Worm (Caenorhabditis elegans) whole organism, L1 larva: ENCODE results near the gene shc-3.

Experiments
- blmp-1 ChIP-seq: fragments of 150-350 bp; optimal IDR thresholded peaks from 2 replicates; lab custom pipeline; 2014; ENCODE audit warnings: missing biosample characterization, missing genetic modification characterization
- efl-1 ChIP-seq, 4 experiments: fragments of 150-350 bp; optimal IDR thresholded peaks in 3 of 4; peaks in 1 of 4; 1 replicate in 1 of 4; 2 replicates in 3 of 4; lab custom pipeline; 2014; ENCODE audit warnings: missing biosample characterization in 2 of 4, missing genetic modification characterization in 2 of 4, missing genetic modification reagents in 2 of 4
- egl-13 ChIP-seq: sonication (generic microtip); optimal IDR thresholded peaks from 2 replicates; lab custom pipeline; 2016; ENCODE audit warnings: missing genotype, missing genetic modification reagents, missing genetic modification characterization, missing compliant biosample characterization
- elt-2 ChIP-seq: sonication (generic microtip); optimal IDR thresholded peaks from 2 replicates; lab custom pipeline; 2016; ENCODE audit warnings: missing genetic modification characterization, mild to moderate bottlenecking, inconsistent platforms, missing compliant biosample characterization, missing genetic modification reagents
- elt-3 ChIP-seq, 6 experiments: fragments of 150-350 bp in 1 of 6; sonication (generic microtip); optimal IDR thresholded peaks; 2 replicates each; lab custom pipeline; 2017 to 2018; ENCODE audit warnings: missing biosample characterization in 6 of 6, missing genetic modification characterization in 6 of 6, inconsistent platforms in 1 of 6
- fkh-4 ChIP-seq: sonication (generic microtip); optimal IDR thresholded peaks from 2 replicates; lab custom pipeline; 2016; ENCODE audit warnings: missing compliant biosample characterization, missing genetic modification characterization, borderline replicate concordance
- hlh-17 ChIP-seq: fragments of 200-800 bp; sonication (Bioruptor generic); optimal IDR thresholded peaks from 2 replicates; lab custom pipeline; 2018; ENCODE audit warnings: missing genetic modification characterization, mild to moderate bottlenecking, missing compliant biosample characterization, moderate library complexity, borderline replicate concordance
- hpl-2 ChIP-seq: fragments of 150-350 bp; optimal IDR thresholded peaks from 2 replicates; lab custom pipeline; 2014; ENCODE audit warnings: missing biosample characterization, missing genetic modification reagents, missing genetic modification characterization
- irx-1 ChIP-seq: sonication (generic microtip); optimal IDR thresholded peaks from 2 replicates; lab custom pipeline; 2016; ENCODE audit warnings: missing genetic modification characterization, missing compliant biosample characterization
- isw-1 ChIP-seq: fragments of 200-800 bp; sonication (Bioruptor generic); IDR thresholded peaks from 2 replicates; pipeline ENCODE4 v1.3.6; 2022; ENCODE audit warnings: missing genetic modification characterization, missing compliant biosample characterization
- lin-14 ChIP-seq: fragments of 200-800 bp; sonication (Bioruptor generic); optimal IDR thresholded peaks from 2 replicates; lab custom pipeline; 2018; ENCODE audit warnings: mild to moderate bottlenecking, missing genetic modification characterization, moderate library complexity, missing compliant biosample characterization
- lin-15B ChIP-seq: fragments of 150-350 bp; sonication (generic microtip); optimal IDR thresholded peaks from 3 replicates; lab custom pipeline; 2014; ENCODE audit warnings: missing biosample characterization, missing genetic modification characterization
- lin-35 ChIP-seq, 2 experiments: fragments of 150-350 bp; optimal IDR thresholded peaks; 2 replicates each; lab custom pipeline; 2014; ENCODE audit warnings: missing biosample characterization in 2 of 2, missing genetic modification characterization in 2 of 2, missing genetic modification reagents in 2 of 2
- mdl-1 ChIP-seq, 2 experiments: fragments of 150-350 bp; optimal IDR thresholded peaks; 2 replicates each; lab custom pipeline; 2014 to 2017; ENCODE audit warnings: missing biosample characterization in 2 of 2, missing genetic modification characterization in 2 of 2, inconsistent platforms in 1 of 2
- mep-1 ChIP-seq: fragments of 150-350 bp; optimal IDR thresholded peaks from 2 replicates; lab custom pipeline; 2014; ENCODE audit warnings: missing biosample characterization, missing genetic modification characterization
- nhr-12 ChIP-seq: sonication (generic microtip); optimal IDR thresholded peaks from 2 replicates; lab custom pipeline; 2017; ENCODE audit warnings: missing biosample characterization, missing genetic modification characterization
- nhr-19 ChIP-seq: fragments of 200-800 bp; sonication (Bioruptor generic); conservative IDR thresholded peaks from 2 replicates; pipeline ENCODE4 v1.3.6; 2022; ENCODE audit warnings: missing genetic modification characterization, missing compliant biosample characterization
- nhr-20 ChIP-seq: sonication (generic microtip); optimal IDR thresholded peaks from 2 replicates; lab custom pipeline; 2016; ENCODE audit warnings: mild to moderate bottlenecking, missing genetic modification characterization, missing compliant biosample characterization
- nhr-28 ChIP-seq: fragments of 150-350 bp; optimal IDR thresholded peaks from 2 replicates; lab custom pipeline; 2014; ENCODE audit warnings: missing biosample characterization, missing genetic modification characterization
- nhr-71 ChIP-seq: sonication (generic microtip); optimal IDR thresholded peaks from 2 replicates; lab custom pipeline; 2016; ENCODE audit warnings: mild to moderate bottlenecking, missing genetic modification characterization, moderate library complexity, missing compliant biosample characterization
- nhr-77 ChIP-seq: fragments of 150-350 bp; optimal IDR thresholded peaks from 2 replicates; lab custom pipeline; 2014; ENCODE audit warnings: missing biosample characterization, missing genetic modification characterization
- nhr-85 ChIP-seq: sonication (generic microtip); peaks from one replicate; lab custom pipeline; 2016; ENCODE audit warnings: missing genetic modification characterization, inconsistent platforms, missing compliant biosample characterization
- nhr-90 ChIP-seq: sonication (generic microtip); optimal IDR thresholded peaks from 2 replicates; lab custom pipeline; 2016; ENCODE audit warnings: mild to moderate bottlenecking, missing genetic modification characterization, missing compliant biosample characterization; ENCODE audit not compliant: poor library complexity
- pag-3 ChIP-seq: sonication (generic microtip); optimal IDR thresholded peaks from 2 replicates; lab custom pipeline; 2017; ENCODE audit warnings: missing genetic modification characterization, mild to moderate bottlenecking, missing compliant biosample characterization, antibody characterized with exemption, borderline replicate concordance; ENCODE audit not compliant: insufficient read depth
- rnt-1 ChIP-seq: sonication (generic microtip); optimal IDR thresholded peaks from 2 replicates; lab custom pipeline; 2016; ENCODE audit warnings: mild to moderate bottlenecking, missing genetic modification characterization, moderate library complexity, missing compliant biosample characterization
- snpc-4 ChIP-seq: fragments of 150-350 bp; optimal IDR thresholded peaks from 2 replicates; lab custom pipeline; 2014; ENCODE audit warnings: missing biosample characterization, missing genetic modification characterization
- snu-23 ChIP-seq: sonication (generic microtip); optimal IDR thresholded peaks from 2 replicates; lab custom pipeline; 2016; ENCODE audit warnings: missing genetic modification characterization, missing compliant biosample characterization
- sptf-1 ChIP-seq: fragments of 150-350 bp; optimal IDR thresholded peaks from 2 replicates; lab custom pipeline; 2014; ENCODE audit warnings: missing biosample characterization, missing genetic modification characterization
- unc-130 ChIP-seq: fragments of 150-350 bp; optimal IDR thresholded peaks from 2 replicates; lab custom pipeline; 2017; ENCODE audit warnings: missing biosample characterization, missing genetic modification characterization, inconsistent platforms
- ztf-11 ChIP-seq, 2 experiments: sonication (generic microtip); optimal IDR thresholded peaks; 2 replicates each; lab custom pipeline; 2016 to 2017; ENCODE audit warnings: missing genetic modification characterization in 2 of 2, missing biosample characterization in 1 of 2, missing compliant biosample characterization in 1 of 2

Gene shc-3

ce11 chrX:13745558-13745957, 28.2 kb downstream of the shc-3 start:
- TF ChIP-seq nhr-28 (tag; lab: Kevin White, UChicago) (no peak), nhr-90 (peak; percentile 3), lin-15B (tag; lab: Kevin White, UChicago) (no peak), sptf-1 (no peak), isw-1 (GFP tag; lab: Robert Waterston, UW) (no peak), irx-1 (peak; percentile 59), snu-23 (peak; percentile 22), hlh-17 (GFP tag; lab: Kevin White, UChicago) (no peak), elt-3 (tag; optimal IDR thresholded peaks at IDR 0.05; lab: Kevin White, UChicago) (peak in 1 of 6 experiments; percentile 39), blmp-1 (tag; lab: Kevin White, UChicago) (peak; percentile 79), lin-14 (GFP tag; lab: Kevin White, UChicago) (peak; percentile 60), snpc-4 (no peak), nhr-20 (tag; lab: Kevin White, UChicago) (peak; percentile 76), mep-1 (peak; percentile 9), nhr-85 (tag; lab: Kevin White, UChicago) (peak; percentile 87), nhr-71 (tag; lab: Kevin White, UChicago) (peak; percentile 72)

ce11 chrX:13746231-13746630, 28.9 kb downstream of the shc-3 start:
- TF ChIP-seq snpc-4, result no peak
- TF ChIP-seq elt-2, result peak; percentile 52

- TF ChIP-seq nhr-20 (tag; lab: Kevin White, UChicago), result peak; percentile 26
- TF ChIP-seq mdl-1 (tag; optimal IDR thresholded peaks at IDR 0.05; lab: Kevin White, UChicago), result peak in 1 of 2 experiments; percentile 2
- no peak for TF ChIP-seq egl-13 (tag; lab: Kevin White, UChicago)
- TF ChIP-seq ztf-11 (tag; optimal IDR thresholded peaks at IDR 0.05; lab: Kevin White, UChicago), result no peak
- TF ChIP-seq snu-23, result peak; percentile 20
- peak; percentile 66 for TF ChIP-seq nhr-71 (tag; lab: Kevin White, UChicago)
Measured at ce11 chrX:13746661-13747365, 29.5 kb downstream of the shc-3 start, which contains the start of gene nhr-71. TSS of gene nhr-71 (plus strand) at chrX:13747315.

ce11 chrX:13747997-13748396, 30.7 kb downstream of the shc-3 start:
- TF ChIP-seq nhr-71 (tag; lab: Kevin White, UChicago) (peak; percentile 58), hpl-2 (GFP tag; lab: Kevin White, UChicago) (no peak), blmp-1 (tag; lab: Kevin White, UChicago) (no peak), nhr-19 (GFP tag; lab: Robert Waterston, UW) (no peak), nhr-12 (tag; lab: Kevin White, UChicago) (no peak), fkh-4 (tag; lab: Kevin White, UChicago) (no peak), nhr-77 (tag; lab: Kevin White, UChicago) (peak; percentile 68), rnt-1 (tag; lab: Kevin White, UChicago) (no peak), efl-1 (optimal IDR thresholded peaks at IDR 0.05; lab: Kevin White, UChicago) (no peak), efl-1 (GFP tag; optimal IDR thresholded peaks at IDR 0.05 in 1 of 2; lab: Kevin White, UChicago) (peak in 1 of 2 experiments; percentile 10), lin-14 (GFP tag; lab: Kevin White, UChicago) (peak; percentile 21), pag-3 (tag; lab: Kevin White, UChicago) (no peak), lin-35 (GFP tag; optimal IDR thresholded peaks at IDR 0.05; lab: Kevin White, UChicago) (peak in 1 of 2 experiments; percentile 34), unc-130 (tag; lab: Kevin White, UChicago) (no peak)
